Fruit fly (Drosophila melanogaster) S2 (cell line): ENCODE results near the gene hng3.

Experiments used
- CG8478 ChIP-seq: fragments of >200 bp; optimal IDR thresholded peaks from 2 replicates; lab custom pipeline; 2018
- CTCF ChIP-seq, 2 experiments: fragments of >200 bp; optimal IDR thresholded peaks; 2 replicates each; lab custom pipeline; 2018

- TF ChIP-seq CG8478, result no peak
- TF ChIP-seq CTCF (optimal IDR thresholded peaks at IDR 0.05; lab: Kevin White, UChicago), result no peak
Measured at dm6 chr3L:733174-733829, 22.0 kb downstream of the hng3 start.
